Worm (Caenorhabditis elegans): Measurements from ENCODE around the gene pqn-70.

- TF ChIP-seq flt-1 (GFP tag; IDR thresholded peaks at IDR 0.05) (peak; percentile 87), tab-1 (GFP tag; IDR thresholded peaks at IDR 0.05) (peak; percentile 84), ztf-23 (GFP tag; IDR thresholded peaks at IDR 0.05) (peak; percentile 84), klf-2 (GFP tag; conservative IDR thresholded peaks at IDR 0.05) (peak; percentile 73), T22C8.4 (GFP tag; IDR thresholded peaks at IDR 0.05) (peak; percentile 57)
Observed at ce11 chrV:11239187-11239725, 10.8 kb upstream of the pqn-70 start, which contains the start of the genes dvc-1 and ima-1.

Measured in whole organism, midembryonic.